Worm (Caenorhabditis elegans): ENCODE measurements around the gene fipr-3.

fipr-3 gene

DNA sequence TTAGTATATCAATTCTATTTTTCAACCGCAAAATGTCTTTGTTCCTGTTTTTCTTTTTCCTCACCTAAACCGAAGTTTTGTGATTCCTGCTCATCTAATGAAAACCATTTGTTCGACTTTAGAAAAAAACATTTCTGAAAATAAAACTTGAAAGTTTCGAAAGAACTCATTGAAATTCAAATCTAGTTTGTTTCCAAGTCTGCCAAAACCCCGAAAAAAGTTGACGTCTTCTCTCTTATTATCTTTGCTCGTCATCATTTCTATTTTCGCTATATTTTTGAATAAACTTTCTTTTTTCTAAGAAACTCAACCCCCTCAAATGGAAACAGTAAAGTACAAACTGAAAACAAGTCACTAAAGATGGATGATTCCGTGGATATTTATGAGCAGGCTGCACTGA lies 17.4 kb upstream of the fipr-3 start, which contains the start of gene frpr-17:
frpr-17 (plus strand) TSS at position 301 of the 400 bp plus-strand sequence.
- no peak for TF ChIP-seq ztf-4 (tag; optimal IDR thresholded peaks at IDR 0.05)

DNA sequence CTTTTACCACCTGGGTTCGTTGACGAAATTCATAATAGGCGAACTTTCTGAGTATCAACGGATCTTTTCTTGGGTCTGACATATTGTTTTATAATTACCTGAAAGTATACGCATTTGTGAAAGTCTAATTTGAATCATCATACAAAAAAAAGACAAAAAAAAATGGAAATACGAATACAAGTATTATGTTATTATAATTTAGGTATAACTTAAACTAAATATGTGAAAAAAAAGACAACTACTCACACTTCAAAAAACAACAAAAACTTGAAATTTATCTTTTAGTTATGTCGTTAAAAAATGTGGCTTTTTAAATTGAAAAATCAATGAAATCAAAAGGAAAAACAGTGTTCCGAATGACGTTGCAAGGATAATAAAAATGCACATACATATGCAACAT lies 10.4 kb upstream of the fipr-3 start, which contains the start of gene fbxa-179:
fbxa-179 (minus strand) TSS at position 101 of the 400 bp plus-strand sequence.
- TF ChIP-seq egl-27 (tag; optimal IDR thresholded peaks at IDR 0.05): no peak
- TF ChIP-seq sem-4 (tag; optimal IDR thresholded peaks at IDR 0.05): no peak
- TF ChIP-seq nhr-6 (tag; optimal IDR thresholded peaks at IDR 0.05): no peak
- no peak for TF ChIP-seq ZK546.5 (tag; optimal IDR thresholded peaks at IDR 0.05)
- no peak for TF ChIP-seq nhr-23 (tag; optimal IDR thresholded peaks at IDR 0.05)
- TF ChIP-seq Y55F3AM.14 (GFP tag; optimal IDR thresholded peaks at IDR 0.05): no peak
- no peak for TF ChIP-seq alr-1 (tag; optimal IDR thresholded peaks at IDR 0.05)
- no peak for TF ChIP-seq C34F6.9 (tag; optimal IDR thresholded peaks at IDR 0.05)
- TF ChIP-seq R02D3.7 (tag; optimal IDR thresholded peaks at IDR 0.05): no peak

DNA sequence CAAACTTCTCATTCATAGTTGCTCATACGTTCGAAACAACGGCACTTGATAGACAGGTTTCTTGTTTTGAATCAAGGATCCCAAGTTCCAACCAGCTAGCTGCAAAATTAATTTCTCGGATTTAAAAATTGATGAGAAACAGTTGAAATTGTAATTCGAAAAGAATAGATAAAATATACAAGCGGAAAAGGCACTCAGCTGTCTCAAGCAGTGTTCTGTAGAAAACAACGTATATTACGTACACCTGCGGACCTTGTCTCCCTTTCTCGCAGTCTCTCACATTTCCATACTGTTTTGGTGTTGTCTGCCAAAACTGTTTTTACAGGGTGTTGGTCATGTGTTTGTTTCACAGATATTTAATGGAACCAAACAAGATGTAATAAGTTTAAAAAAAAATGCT lies 7.6 kb upstream of the fipr-3 start, which contains the start of gene F23D12.10:
F23D12.10 (minus strand) TSS at position 101 of the 400 bp plus-strand sequence.
- TF ChIP-seq nhr-129 (tag; optimal IDR thresholded peaks at IDR 0.05) (no peak), ztf-1 (GFP tag; conservative IDR thresholded peaks at IDR 0.05) (no peak)

DNA sequence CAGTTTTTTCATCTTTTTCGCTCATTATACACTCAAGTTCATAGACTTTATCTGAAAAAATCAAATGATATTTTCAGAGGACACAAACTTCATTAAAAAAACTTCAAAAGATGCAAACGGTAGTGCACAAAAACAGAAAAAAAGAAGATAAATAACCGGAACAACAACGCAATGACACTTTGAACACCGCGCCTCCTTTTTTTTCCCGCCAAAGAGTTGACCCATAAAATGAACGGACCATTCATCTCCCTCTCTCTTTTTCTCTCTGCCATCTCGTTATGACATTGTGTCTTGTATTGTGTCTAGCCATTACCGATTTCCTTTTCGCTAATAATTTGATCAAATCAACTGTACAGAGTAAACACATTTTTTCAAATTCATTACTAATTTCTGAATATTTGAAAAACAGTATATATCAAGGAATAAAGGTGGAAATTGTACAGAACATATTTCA lies 1.6 kb upstream of the fipr-3 start, which contains the start of gene F23D12.2:
F23D12.2 (minus strand) TSS at position 51 of the 454 bp plus-strand sequence.
- no peak for TF ChIP-seq lin-13 (GFP tag; optimal IDR thresholded peaks at IDR 0.05)
- TF ChIP-seq F13H6.1 (tag; optimal IDR thresholded peaks at IDR 0.05): no peak
- TF ChIP-seq aly-2 (tag; optimal IDR thresholded peaks at IDR 0.05): no peak

DNA sequence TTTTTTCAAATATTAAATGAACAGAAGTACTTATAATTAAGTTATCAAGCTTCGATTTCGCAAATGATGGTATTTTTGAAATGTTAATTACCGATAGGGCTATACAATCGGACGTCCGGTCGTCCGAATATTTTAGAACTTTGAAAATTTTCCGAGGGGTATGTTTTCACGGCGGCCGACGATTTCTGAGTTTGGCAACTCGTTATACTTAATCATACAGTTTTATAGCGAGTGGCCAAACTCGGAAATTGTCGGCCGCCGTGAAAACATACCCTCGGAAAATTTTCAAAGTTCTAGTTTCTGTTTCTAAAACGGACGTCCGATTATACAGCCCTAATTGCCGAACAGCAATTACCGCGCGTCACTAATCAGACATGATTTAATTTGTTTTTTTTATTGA lies 981 bp downstream of the fipr-3 start:
- TF ChIP-seq nhr-77 (tag; optimal IDR thresholded peaks at IDR 0.05) (no peak), dmd-4 (tag; optimal IDR thresholded peaks at IDR 0.05) (no peak), ztf-1 (GFP tag; conservative IDR thresholded peaks at IDR 0.05) (no peak), alr-1 (tag; optimal IDR thresholded peaks at IDR 0.05) (no peak), ztf-4 (tag; optimal IDR thresholded peaks at IDR 0.05) (no peak), nhr-11 (tag; optimal IDR thresholded peaks at IDR 0.05) (no peak), nhr-237 (tag; optimal IDR thresholded peaks at IDR 0.05) (no peak)

DNA sequence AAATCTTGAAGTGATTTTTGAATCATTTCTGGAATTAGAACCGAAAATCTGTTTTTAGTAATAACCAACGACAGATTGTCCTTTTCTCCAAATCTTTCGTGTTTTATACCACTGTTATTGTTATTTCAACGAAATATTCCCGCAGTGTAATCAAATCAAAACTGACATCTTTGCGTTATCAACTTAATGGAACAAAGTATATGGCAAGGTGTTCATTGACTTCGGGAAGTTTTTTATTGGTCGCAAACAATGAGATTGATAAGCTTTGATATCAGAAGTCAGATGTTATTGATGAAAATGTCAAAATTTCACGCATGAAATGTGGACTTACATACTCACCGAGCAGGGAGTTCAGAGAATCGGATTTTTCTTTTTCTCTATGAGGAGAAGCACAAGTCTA lies 1.5 kb downstream of the fipr-3 start, which contains the start of gene F23D12.11:
F23D12.11 (minus strand) TSS at position 79 of the 400 bp plus-strand sequence.
- no peak for TF ChIP-seq ztf-1 (GFP tag; conservative IDR thresholded peaks at IDR 0.05)
- TF ChIP-seq nhr-129 (tag; optimal IDR thresholded peaks at IDR 0.05): no peak
- no peak for TF ChIP-seq Y55F3AM.14 (GFP tag; optimal IDR thresholded peaks at IDR 0.05)
- no peak for TF ChIP-seq ztf-11 (tag; optimal IDR thresholded peaks at IDR 0.05)
- TF ChIP-seq lin-13 (GFP tag; optimal IDR thresholded peaks at IDR 0.05): no peak
- no peak for TF ChIP-seq nhr-77 (tag; optimal IDR thresholded peaks at IDR 0.05)
- TF ChIP-seq lsy-2 (tag; optimal IDR thresholded peaks at IDR 0.05): no peak

DNA sequence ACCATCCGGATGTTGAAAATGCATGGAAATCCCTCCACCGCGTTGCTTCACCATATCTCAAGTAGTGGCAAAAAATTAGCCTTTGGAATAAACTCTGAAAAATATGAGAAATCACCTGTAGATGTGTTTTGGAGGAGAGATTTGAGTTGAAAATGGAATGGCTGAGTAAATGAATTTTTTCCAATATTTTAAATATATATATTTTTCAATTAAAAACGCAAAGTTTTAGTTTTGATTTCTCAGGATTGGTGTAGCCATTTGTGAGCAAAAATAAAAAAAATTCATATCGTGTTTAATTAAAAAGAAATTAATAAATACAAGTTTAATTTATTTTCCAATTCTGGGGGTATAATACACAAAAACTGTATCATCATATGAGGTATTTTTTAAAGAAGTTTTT lies 4.8 kb downstream of the fipr-3 start, which contains the start of gene F23D12.1:
F23D12.1 (minus strand) TSS at position 101 of the 400 bp plus-strand sequence.
- no peak for TF ChIP-seq Y55F3AM.14 (GFP tag; optimal IDR thresholded peaks at IDR 0.05)

DNA sequence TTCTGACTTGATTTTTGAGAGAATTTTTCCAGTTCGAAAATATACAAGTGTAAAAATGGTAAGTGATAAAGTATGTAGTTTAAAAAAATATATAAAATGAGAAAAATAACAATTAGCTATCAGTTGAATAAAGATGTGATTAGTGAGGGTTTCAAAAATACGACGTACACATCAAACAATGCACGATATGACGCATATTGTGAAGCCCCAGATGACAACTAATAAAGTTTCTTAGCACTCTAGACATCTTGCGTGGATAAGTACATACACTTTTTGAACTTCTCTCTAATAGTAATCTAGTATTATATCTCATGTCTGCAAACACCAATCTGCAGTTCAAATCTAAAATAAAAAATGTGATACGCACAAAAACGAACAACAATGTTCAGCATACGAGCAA lies 7.2 kb downstream of the fipr-3 start:
- TF ChIP-seq ztf-11 (tag; optimal IDR thresholded peaks at IDR 0.05) (no peak), ztf-1 (GFP tag; conservative IDR thresholded peaks at IDR 0.05) (no peak), Y55F3AM.14 (GFP tag; optimal IDR thresholded peaks at IDR 0.05) (no peak), lin-13 (GFP tag; optimal IDR thresholded peaks at IDR 0.05) (no peak), F13H6.1 (tag; optimal IDR thresholded peaks at IDR 0.05) (no peak), nhr-6 (tag; optimal IDR thresholded peaks at IDR 0.05) (no peak), zag-1 (tag; optimal IDR thresholded peaks at IDR 0.05) (no peak), snpc-4 (tag; optimal IDR thresholded peaks at IDR 0.05) (no peak), ama-1 (optimal IDR thresholded peaks at IDR 0.05) (no peak), elt-3 (tag; optimal IDR thresholded peaks at IDR 0.05) (no peak), peb-1 (tag; optimal IDR thresholded peaks at IDR 0.05) (no peak), ceh-82 (tag; optimal IDR thresholded peaks at IDR 0.05) (no peak), nhr-77 (tag; optimal IDR thresholded peaks at IDR 0.05) (no peak), nhr-11 (tag; optimal IDR thresholded peaks at IDR 0.05) (no peak), unc-39 (tag; optimal IDR thresholded peaks at IDR 0.05) (no peak), fos-1 (tag; optimal IDR thresholded peaks at IDR 0.05) (no peak), nhr-237 (tag; optimal IDR thresholded peaks at IDR 0.05) (no peak)
